Fruit fly (Drosophila melanogaster): ENCODE results near the gene HLH3B.

The HLH3B gene

dm6 chrX:2647472-2647883 is 34.0 kb downstream of the HLH3B start (continued):
- peak; percentile 43 for TF ChIP-seq CG1602 (GFP tag; optimal IDR thresholded peaks at IDR 0.05)
- no peak for TF ChIP-seq ap (GFP tag; IDR thresholded peaks at IDR 0.05)
- no peak for TF ChIP-seq CG7357 (GFP tag; IDR thresholded peaks at IDR 0.05)
- no peak for TF ChIP-seq CG3163 (GFP tag; optimal IDR thresholded peaks at IDR 0.05)
- TF ChIP-seq twi (tag; optimal IDR thresholded peaks at IDR 0.05): no peak
- peak; percentile 57 for TF ChIP-seq Nf-YC (tag; optimal IDR thresholded peaks at IDR 0.05)
- TF ChIP-seq CG14860 (GFP tag; IDR thresholded peaks at IDR 0.05; ENCODE audit: partially characterized antibody): no peak
- TF ChIP-seq ranshi (GFP tag; IDR thresholded peaks at IDR 0.05): 0 out of 2 replicates have a peak, but pooled peaks have one; percentile 10
- TF ChIP-seq Lhr (GFP tag; optimal IDR thresholded peaks at IDR 0.05): peak; percentile 5
- TF ChIP-seq CG11504 (tag; optimal IDR thresholded peaks at IDR 0.05): peak; percentile 80
- TF ChIP-seq BEAF-32 (GFP tag; optimal IDR thresholded peaks at IDR 0.05): no peak
- peak; percentile 88 for TF ChIP-seq nom (GFP tag; optimal IDR thresholded peaks at IDR 0.05)
- TF ChIP-seq Rfx (GFP tag; IDR thresholded peaks at IDR 0.05): peak; percentile 73
- TF ChIP-seq ci (GFP tag; IDR thresholded peaks at IDR 0.05): peak; percentile 57
- TF ChIP-seq Hr51 (GFP tag; optimal IDR thresholded peaks at IDR 0.05): peak in 1 of 2 experiments; percentile 76
- TF ChIP-seq Hr78 (GFP tag; optimal IDR thresholded peaks at IDR 0.05): no peak
- peak; percentile 50 for TF ChIP-seq CG10267 (tag; optimal IDR thresholded peaks at IDR 0.05)
- no peak for TF ChIP-seq CG10431 (GFP tag; optimal IDR thresholded peaks at IDR 0.05)
- no peak for TF ChIP-seq Hmx (GFP tag; optimal IDR thresholded peaks at IDR 0.05)
- TF ChIP-seq rib (GFP tag; IDR thresholded peaks at IDR 0.05): no peak
- TF ChIP-seq CG12155 (GFP tag; optimal IDR thresholded peaks at IDR 0.05): peak; percentile 26
- TF ChIP-seq vfl (GFP tag; optimal IDR thresholded peaks at IDR 0.05): peak; percentile 33
- TF ChIP-seq CG31224 (GFP tag; IDR thresholded peaks at IDR 0.05): 0 out of 2 replicates have a peak, but pooled peaks have one; percentile 10
- peak; percentile 29 for TF ChIP-seq nerfin-1 (tag; optimal IDR thresholded peaks at IDR 0.05)
- TF ChIP-seq D19A (tag; optimal IDR thresholded peaks at IDR 0.05): peak; percentile 46
- TF ChIP-seq CG6813 (GFP tag; optimal IDR thresholded peaks at IDR 0.05): peak; percentile 60
- no peak for TF ChIP-seq CG4617 (GFP tag; optimal IDR thresholded peaks at IDR 0.05; ENCODE audit: borderline replicate concordance)
- no peak for TF ChIP-seq CG10959 (GFP tag; IDR thresholded peaks at IDR 0.05)
- TF ChIP-seq B-H1 (GFP tag; IDR thresholded peaks at IDR 0.05): peak; percentile 34; the same call in 1 of the 3 replicates
- TF ChIP-seq CG2129 (GFP tag; IDR thresholded peaks at IDR 0.05; ENCODE audit: partially characterized antibody): no peak
- TF ChIP-seq CG16815 (GFP tag; optimal IDR thresholded peaks at IDR 0.05): peak; percentile 24
- no peak for TF ChIP-seq Max (GFP tag; optimal IDR thresholded peaks at IDR 0.05)
- no peak for TF ChIP-seq psq (GFP tag; optimal IDR thresholded peaks at IDR 0.05)
- TF ChIP-seq CG15073 (GFP tag; optimal IDR thresholded peaks at IDR 0.05): no peak
- TF ChIP-seq Hr3 (GFP tag; optimal IDR thresholded peaks at IDR 0.05): peak; percentile 47
- TF ChIP-seq CG32772 (GFP tag; IDR thresholded peaks at IDR 0.05): peak; percentile 26; the same call in 1 of the 2 replicates
- TF ChIP-seq tll (GFP tag; optimal IDR thresholded peaks at IDR 0.05): no peak
- TF ChIP-seq cad (GFP tag; optimal IDR thresholded peaks at IDR 0.05): no peak
- TF ChIP-seq CG9609 (GFP tag; optimal IDR thresholded peaks at IDR 0.05): peak; percentile 56
- peak; percentile 34 for TF ChIP-seq CG10274 (GFP tag; optimal IDR thresholded peaks at IDR 0.05)
- peak; percentile 55 for TF ChIP-seq E2f1 (GFP tag; IDR thresholded peaks at IDR 0.05)
- peak; percentile 16 for TF ChIP-seq Dip3 (GFP tag; optimal IDR thresholded peaks at IDR 0.05)
- TF ChIP-seq CG1603 (tag; optimal IDR thresholded peaks at IDR 0.05): peak; percentile 84
- TF ChIP-seq gfzf (GFP tag; optimal IDR thresholded peaks at IDR 0.05): no peak
- peak; percentile 53 for TF ChIP-seq run (tag; optimal IDR thresholded peaks at IDR 0.05)
- no peak for TF ChIP-seq hth (optimal IDR thresholded peaks at IDR 0.05)
- TF ChIP-seq emc (GFP tag; optimal IDR thresholded peaks at IDR 0.05): peak; percentile 32
- peak; percentile 30 for TF ChIP-seq kah (GFP tag; optimal IDR thresholded peaks at IDR 0.05)
- peak; percentile 35 for TF ChIP-seq CHES-1-like (GFP tag; optimal IDR thresholded peaks at IDR 0.05)
- peak; percentile 45 for TF ChIP-seq CG1647 (GFP tag; optimal IDR thresholded peaks at IDR 0.05)
